Fruit fly (Drosophila melanogaster) whole organism, embryonic: ENCODE data around the gene Ostgamma.

Experiments
- ATbp ChIP-seq: fragments of 200-800 bp; sonication (Bioruptor generic); optimal IDR thresholded peaks from 2 replicates; lab custom pipeline; 2017; ENCODE audit warnings: missing biosample characterization, mild to moderate bottlenecking, missing genetic modification characterization, missing genetic modification reagents
- Ada2b ChIP-seq: fragments of 200-800 bp; sonication (Bioruptor generic); IDR thresholded peaks from 2 replicates; pipeline ENCODE4 v1.3.6; 2022; ENCODE audit warnings: missing biosample characterization, missing genetic modification characterization
- B-H2 ChIP-seq: fragments of 200-800 bp; sonication (Bioruptor generic); optimal IDR thresholded peaks from 2 replicates; lab custom pipeline; 2018; ENCODE audit warnings: missing biosample characterization, mild to moderate bottlenecking, missing genetic modification characterization
- CG1024 ChIP-seq: fragments of 200-800 bp; sonication (Bioruptor generic); IDR thresholded peaks from 2 replicates; pipeline ENCODE4 v1.3.6; 2022; ENCODE audit warnings: missing biosample characterization, missing genetic modification characterization
- CG11504 ChIP-seq: fragments of 200-800 bp; sonication (Bioruptor generic); optimal IDR thresholded peaks from 3 replicates; lab custom pipeline; 2019; ENCODE audit warnings: missing biosample characterization, mild to moderate bottlenecking, missing genetic modification characterization, moderate library complexity
- CG12659 ChIP-seq: fragments of 200-800 bp; sonication (Bioruptor generic); optimal IDR thresholded peaks from 3 replicates; lab custom pipeline; 2017; ENCODE audit warnings: mild to moderate bottlenecking, missing biosample characterization, missing genetic modification reagents, missing genetic modification characterization
- CG15514 ChIP-seq: fragments of 200-800 bp; sonication (Bioruptor generic); optimal IDR thresholded peaks from 3 replicates; lab custom pipeline; 2017; ENCODE audit warnings: missing biosample characterization, missing genetic modification characterization, mild to moderate bottlenecking, moderate library complexity, missing genetic modification reagents
- CG16863 ChIP-seq: fragments of 200-800 bp; sonication (Bioruptor generic); optimal IDR thresholded peaks from 3 replicates; lab custom pipeline; 2016; ENCODE audit warnings: missing biosample characterization, missing genetic modification characterization
- CG17568 ChIP-seq: fragments of 200-800 bp; sonication (Bioruptor generic); optimal IDR thresholded peaks from 2 replicates; lab custom pipeline; 2018; ENCODE audit warnings: missing biosample characterization, mild to moderate bottlenecking, missing genetic modification characterization, moderate library complexity
- CG17829 ChIP-seq: fragments of 200-800 bp; optimal IDR thresholded peaks from 2 replicates; lab custom pipeline; 2019; ENCODE audit warnings: missing biosample characterization, mild to moderate bottlenecking, missing genetic modification characterization, moderate library complexity
- CG18619 ChIP-seq: fragments of 200-800 bp; sonication (Bioruptor generic); optimal IDR thresholded peaks from 3 replicates; lab custom pipeline; 2017; ENCODE audit warnings: missing biosample characterization, mild to moderate bottlenecking, missing genetic modification characterization
- CG18764 ChIP-seq: fragments of 200-800 bp; sonication (Bioruptor generic); optimal IDR thresholded peaks from 3 replicates; lab custom pipeline; 2016; ENCODE audit warnings: missing biosample characterization, missing genetic modification characterization
- CG3163 ChIP-seq: fragments of 200-800 bp; sonication (Bioruptor generic); optimal IDR thresholded peaks from 3 replicates; lab custom pipeline; 2016; ENCODE audit warnings: missing biosample characterization, missing genetic modification characterization
- CG32772 ChIP-seq: fragments of 200-800 bp; sonication (Bioruptor generic); IDR thresholded peaks from 2 replicates; pipeline ENCODE4 v1.3.6; 2022; ENCODE audit warnings: missing biosample characterization, missing genetic modification characterization
- CG33557 ChIP-seq: fragments of 200-800 bp; sonication (Bioruptor generic); optimal IDR thresholded peaks from 2 replicates; lab custom pipeline; 2019; ENCODE audit warnings: missing biosample characterization, mild to moderate bottlenecking, missing genetic modification characterization, moderate library complexity
- CG3726 ChIP-seq: fragments of 200-800 bp; sonication (Bioruptor generic); IDR thresholded peaks from 3 replicates; pipeline ENCODE4, ENCODE4 v1.3.6; 2022; ENCODE audit warnings: missing biosample characterization, missing genetic modification characterization
- CG4404 ChIP-seq: fragments of 200-800 bp; sonication (Bioruptor generic); IDR thresholded peaks from 2 replicates; pipeline ENCODE4 v1.3.6; 2022; ENCODE audit warnings: missing biosample characterization, missing genetic modification characterization
- CG4424 ChIP-seq: fragments of 200-800 bp; sonication (Bioruptor generic); optimal IDR thresholded peaks from 3 replicates; lab custom pipeline; 2016; ENCODE audit warnings: missing biosample characterization, missing genetic modification characterization
- CG5180 ChIP-seq: fragments of 200-800 bp; sonication (Bioruptor generic); optimal IDR thresholded peaks from 3 replicates; lab custom pipeline; 2017; ENCODE audit warnings: missing biosample characterization, missing genetic modification characterization, mild to moderate bottlenecking, moderate library complexity, missing genetic modification reagents
- CG6813 ChIP-seq: fragments of 200-800 bp; sonication (Bioruptor generic); optimal IDR thresholded peaks from 2 replicates; lab custom pipeline; 2017; ENCODE audit warnings: missing biosample characterization, missing genetic modification characterization, mild to moderate bottlenecking, moderate library complexity, missing genetic modification reagents
- CG9437 ChIP-seq: fragments of 200-800 bp; sonication (Bioruptor generic); optimal IDR thresholded peaks from 2 replicates; lab custom pipeline; 2018; ENCODE audit warnings: missing biosample characterization, mild to moderate bottlenecking, missing genetic modification characterization
- CoRest ChIP-seq: fragments of 200-800 bp; sonication (Bioruptor generic); optimal IDR thresholded peaks from 3 replicates; lab custom pipeline; 2018; ENCODE audit warnings: missing biosample characterization, mild to moderate bottlenecking, missing genetic modification characterization, moderate library complexity
- Ets65A ChIP-seq: fragments of 200-800 bp; sonication (Bioruptor generic); peaks from one replicate; lab custom pipeline; 2016; ENCODE audit warnings: missing biosample characterization, missing genetic modification characterization
- Gsc ChIP-seq: fragments of 200-800 bp; sonication (Bioruptor generic); IDR thresholded peaks from 2 replicates; pipeline ENCODE4 v1.3.6; 2022; ENCODE audit warnings: missing biosample characterization, missing genetic modification characterization
- H15 ChIP-seq: fragments of 200-800 bp; sonication (Bioruptor generic); IDR thresholded peaks from 3 replicates; pipeline ENCODE4 v1.3.6; 2022; ENCODE audit warnings: missing biosample characterization, missing genetic modification characterization
- HmgZ ChIP-seq: fragments of 200-800 bp; sonication (Bioruptor generic); optimal IDR thresholded peaks from 2 replicates; lab custom pipeline; 2018; ENCODE audit warnings: missing biosample characterization, mild to moderate bottlenecking, missing genetic modification characterization
- Hsf ChIP-seq: fragments of 200-800 bp; sonication (Bioruptor generic); optimal IDR thresholded peaks from 3 replicates; lab custom pipeline; 2016; ENCODE audit warnings: missing biosample characterization, missing genetic modification characterization
- Mes4 ChIP-seq: fragments of 200-800 bp; sonication (Bioruptor generic); optimal IDR thresholded peaks from 2 replicates; lab custom pipeline; 2016; ENCODE audit warnings: missing biosample characterization, missing genetic modification characterization
- Mrtf ChIP-seq: fragments of 200-800 bp; sonication (Bioruptor generic); IDR thresholded peaks from 3 replicates; pipeline ENCODE4 v1.3.6; 2022; ENCODE audit warnings: missing biosample characterization, missing genetic modification characterization
- Oli ChIP-seq: fragments of 200-800 bp; sonication (Bioruptor generic); optimal IDR thresholded peaks from 2 replicates; lab custom pipeline; 2018; ENCODE audit warnings: missing biosample characterization, mild to moderate bottlenecking, missing genetic modification characterization, moderate library complexity
- PHDP ChIP-seq: fragments of 200-800 bp; sonication (Bioruptor generic); optimal IDR thresholded peaks from 3 replicates; lab custom pipeline; 2018; ENCODE audit warnings: missing biosample characterization, mild to moderate bottlenecking, missing genetic modification characterization, moderate library complexity
- Spps ChIP-seq: fragments of 200-800 bp; sonication (Bioruptor generic); optimal IDR thresholded peaks from 2 replicates; lab custom pipeline; 2018; ENCODE audit warnings: missing biosample characterization, mild to moderate bottlenecking, missing genetic modification characterization
- YL-1 ChIP-seq: fragments of 200-800 bp; sonication (Bioruptor generic); optimal IDR thresholded peaks from 3 replicates; lab custom pipeline; 2017; ENCODE audit warnings: missing biosample characterization, mild to moderate bottlenecking, missing genetic modification characterization
- az2 ChIP-seq: fragments of 200-800 bp; sonication (Bioruptor generic); optimal IDR thresholded peaks from 3 replicates; lab custom pipeline; 2016; ENCODE audit warnings: missing biosample characterization, missing genetic modification characterization
- bbx ChIP-seq: fragments of 200-800 bp; sonication (Bioruptor generic); IDR thresholded peaks from 2 replicates; pipeline ENCODE4 v1.3.6; 2022; ENCODE audit warnings: missing biosample characterization, missing genetic modification characterization; ENCODE audit not compliant: partially characterized antibody
- cg ChIP-seq: fragments of 200-800 bp; sonication (Bioruptor generic); optimal IDR thresholded peaks from 3 replicates; lab custom pipeline; 2019; ENCODE audit warnings: missing biosample characterization, mild to moderate bottlenecking, missing genetic modification characterization, moderate library complexity
- chn ChIP-seq: fragments of 200-800 bp; sonication (Bioruptor generic); optimal IDR thresholded peaks from 2 replicates; lab custom pipeline; 2016; ENCODE audit warnings: missing biosample characterization, missing genetic modification characterization
- ci ChIP-seq: fragments of 200-800 bp; sonication (Bioruptor generic); IDR thresholded peaks from 3 replicates; pipeline ENCODE4 v1.3.6; 2022; ENCODE audit warnings: missing biosample characterization, missing genetic modification characterization
- da ChIP-seq: fragments of 200-800 bp; sonication (Bioruptor generic); optimal IDR thresholded peaks from 2 replicates; lab custom pipeline; 2016; ENCODE audit warnings: missing biosample characterization, missing genetic modification characterization
- dpn ChIP-seq, 2 experiments: fragments of 200-800 bp; sonication (Bioruptor generic); optimal IDR thresholded peaks; 3 replicates each; lab custom pipeline; 2016; ENCODE audit warnings: missing biosample characterization in 2 of 2, missing genetic modification characterization in 2 of 2
- en ChIP-seq: fragments of 200-800 bp; sonication (Bioruptor generic); optimal IDR thresholded peaks from 2 replicates; lab custom pipeline; 2016; ENCODE audit warnings: missing biosample characterization, missing genetic modification characterization
- grau ChIP-seq: fragments of 200-800 bp; optimal IDR thresholded peaks from 3 replicates; lab custom pipeline; 2019; ENCODE audit warnings: missing biosample characterization, mild to moderate bottlenecking, missing genetic modification characterization, moderate library complexity
- insv ChIP-seq, 2 experiments: fragments of 200-800 bp; sonication (Bioruptor generic); optimal IDR thresholded peaks; 3 replicates each; lab custom pipeline; 2016 to 2018; ENCODE audit warnings: missing biosample characterization in 2 of 2, missing genetic modification characterization in 2 of 2
- inv ChIP-seq: fragments of 200-800 bp; sonication (Bioruptor generic); IDR thresholded peaks from 2 replicates; pipeline ENCODE4 v1.3.6; 2022; ENCODE audit warnings: missing biosample characterization, missing genetic modification characterization; ENCODE audit not compliant: partially characterized antibody
- ken ChIP-seq: fragments of 200-800 bp; sonication (Bioruptor generic); IDR thresholded peaks from 3 replicates; pipeline ENCODE4 v1.3.6; 2022; ENCODE audit warnings: missing biosample characterization, missing genetic modification characterization
- schlank ChIP-seq: fragments of 200-800 bp; sonication (Bioruptor generic); optimal IDR thresholded peaks from 2 replicates; lab custom pipeline; 2018; ENCODE audit warnings: missing biosample characterization, mild to moderate bottlenecking, missing genetic modification characterization
- slbo ChIP-seq: fragments of 200-800 bp; sonication (Bioruptor generic); IDR thresholded peaks from 2 replicates; pipeline ENCODE4 v1.3.6; 2022; ENCODE audit warnings: missing biosample characterization, missing genetic modification characterization
- trem ChIP-seq: fragments of 200-800 bp; optimal IDR thresholded peaks from 3 replicates; lab custom pipeline; 2019; ENCODE audit warnings: missing biosample characterization, mild to moderate bottlenecking, missing genetic modification characterization, moderate library complexity
- ttk ChIP-seq: fragments of 200-800 bp; sonication (Bioruptor generic); IDR thresholded peaks from 2 replicates; pipeline ENCODE4 v2.1.2; 2022; ENCODE audit warnings: missing biosample characterization, missing genetic modification characterization
- twi ChIP-seq: fragments of 200-800 bp; optimal IDR thresholded peaks from 2 replicates; lab custom pipeline; 2019; ENCODE audit warnings: missing biosample characterization, mild to moderate bottlenecking, missing genetic modification characterization, moderate library complexity

Gene Ostgamma

dm6 chr2L:8274958-8275584 is 32.9 kb downstream of the Ostgamma start (continued):
- TF ChIP-seq insv (GFP tag; optimal IDR thresholded peaks at IDR 0.05; lab: Kevin White, UChicago) (peak in 1 of 2 experiments; percentile 17), CoRest (tag; lab: Kevin White, UChicago) (peak; percentile 67), schlank (tag; lab: Kevin White, UChicago) (no peak), B-H2 (GFP tag; lab: Kevin White, UChicago) (no peak), ttk (GFP tag; lab: Robert Waterston, UW) (0 out of 2 replicates have a peak, but pooled peaks have one; percentile 27), CG1024 (no peak), CG11504 (tag; lab: Kevin White, UChicago) (peak; percentile 80), PHDP (tag; lab: Kevin White, UChicago) (peak; percentile 76), Ada2b (GFP tag; lab: Robert Waterston, UW) (peak; percentile 67), CG18619 (peak; percentile 40), HmgZ (no peak), CG3726 (GFP tag; lab: Robert Waterston, UW) (peak; percentile 43; the same call in 1 of the 3 replicates), CG18764 (peak; percentile 17), bbx (GFP tag; lab: Robert Waterston, UW) (no peak), inv (GFP tag; lab: Robert Waterston, UW) (no peak), CG4424 (GFP tag; lab: Kevin White, UChicago) (peak; percentile 70), dpn (GFP tag; optimal IDR thresholded peaks at IDR 0.05; lab: Kevin White, UChicago) (peak in 1 of 2 experiments; percentile 47), da (no peak), Mrtf (GFP tag; lab: Robert Waterston, UW) (no peak), CG17829 (tag; lab: Kevin White, UChicago) (peak; percentile 86), Spps (peak; percentile 54), CG12659 (GFP tag; lab: Kevin White, UChicago) (peak; percentile 18), Ets65A (GFP tag; lab: Kevin White, UChicago) (peak; percentile 3), H15 (GFP tag; lab: Robert Waterston, UW) (0 out of 3 replicates have a peak, but pooled peaks have one; percentile 49), slbo (GFP tag; lab: Robert Waterston, UW) (peak; percentile 60), Gsc (GFP tag; lab: Robert Waterston, UW) (no peak), CG16863 (GFP tag; lab: Kevin White, UChicago) (peak; percentile 6), cg (GFP tag; lab: Kevin White, UChicago) (no peak), CG15514 (GFP tag; lab: Kevin White, UChicago) (no peak), ken (GFP tag; lab: Robert Waterston, UW) (peak; percentile 34; the same call in 1 of the 3 replicates), trem (peak; percentile 80), ATbp (GFP tag; lab: Kevin White, UChicago) (peak; percentile 42), CG6813 (GFP tag; lab: Kevin White, UChicago) (peak; percentile 56), CG17568 (GFP tag; lab: Kevin White, UChicago) (peak; percentile 58), Hsf (GFP tag; lab: Kevin White, UChicago) (peak; percentile 67), CG3163 (no peak), CG9437 (GFP tag; lab: Kevin White, UChicago) (peak; percentile 49), CG32772 (GFP tag; lab: Robert Waterston, UW) (peak; percentile 57), az2 (GFP tag; lab: Kevin White, UChicago) (peak; percentile 51), CG5180 (GFP tag; lab: Kevin White, UChicago) (no peak), en (GFP tag; lab: Kevin White, UChicago) (peak; percentile 13), CG33557 (GFP tag; lab: Kevin White, UChicago) (peak; percentile 64), grau (tag; lab: Kevin White, UChicago) (peak; percentile 78), YL-1 (no peak), chn (peak; percentile 45), CG4404 (GFP tag; lab: Robert Waterston, UW) (peak; percentile 68), ci (peak; percentile 85), Mes4 (no peak), Oli (tag; lab: Kevin White, UChicago) (peak; percentile 76), twi (tag; lab: Kevin White, UChicago) (peak; percentile 65)
